Worm (Caenorhabditis elegans) whole organism, L1 larva: ENCODE results near the gene lsy-13.

ENCODE experiments used
- C16A3.4 ChIP-seq: fragments of 150-350 bp; optimal IDR thresholded peaks from 2 replicates; lab custom pipeline; 2014; ENCODE audit warnings: missing biosample characterization, missing genetic modification characterization
- F16B12.6 ChIP-seq: fragments of 150-350 bp; optimal IDR thresholded peaks from 2 replicates; lab custom pipeline; 2014; ENCODE audit warnings: missing biosample characterization, missing genetic modification characterization
- aha-1 ChIP-seq: fragments of 150-350 bp; optimal IDR thresholded peaks from 2 replicates; lab custom pipeline; 2014; ENCODE audit warnings: missing biosample characterization, missing genetic modification characterization
- aly-2 ChIP-seq: fragments of 150-350 bp; optimal IDR thresholded peaks from 2 replicates; lab custom pipeline; 2014; ENCODE audit warnings: missing biosample characterization, missing genetic modification characterization
- blmp-1 ChIP-seq: fragments of 150-350 bp; optimal IDR thresholded peaks from 2 replicates; lab custom pipeline; 2014; ENCODE audit warnings: missing biosample characterization, missing genetic modification characterization
- ceh-63 ChIP-seq: fragments of 200-800 bp; sonication (Bioruptor generic); optimal IDR thresholded peaks from 2 replicates; lab custom pipeline; 2018; ENCODE audit warnings: mild to moderate bottlenecking, missing genetic modification characterization, missing compliant biosample characterization
- ceh-8 ChIP-seq: fragments of 200-800 bp; sonication (Bioruptor generic); optimal IDR thresholded peaks from 2 replicates; lab custom pipeline; 2018; ENCODE audit warnings: mild to moderate bottlenecking, missing genetic modification characterization, moderate library complexity, missing compliant biosample characterization
- ceh-90 ChIP-seq: sonication (generic microtip); optimal IDR thresholded peaks from 2 replicates; lab custom pipeline; 2016; ENCODE audit warnings: missing genetic modification characterization, missing compliant biosample characterization
- ces-1 ChIP-seq: fragments of 150-350 bp; optimal IDR thresholded peaks from 2 replicates; lab custom pipeline; 2014; ENCODE audit warnings: missing biosample characterization, missing genetic modification reagents, missing genetic modification characterization
- dpl-1 ChIP-seq, 3 experiments: fragments of 150-350 bp in 2 of 3; sonication (generic microtip) in 1 of 3; optimal IDR thresholded peaks; 2 replicates each; lab custom pipeline; 2014 to 2017; ENCODE audit warnings: missing biosample characterization in 3 of 3, missing genetic modification characterization in 3 of 3, missing genetic modification reagents in 3 of 3
- efl-1 ChIP-seq, 4 experiments: fragments of 150-350 bp; optimal IDR thresholded peaks in 3 of 4; peaks in 1 of 4; 1 replicate in 1 of 4; 2 replicates in 3 of 4; lab custom pipeline; 2014; ENCODE audit warnings: missing biosample characterization in 2 of 4, missing genetic modification characterization in 2 of 4, missing genetic modification reagents in 2 of 4
- efl-3 ChIP-seq: fragments of 200-800 bp; sonication (Bioruptor generic); optimal IDR thresholded peaks from 2 replicates; lab custom pipeline; 2018; ENCODE audit warnings: mild to moderate bottlenecking, missing genetic modification characterization, missing compliant biosample characterization
- egl-13 ChIP-seq: sonication (generic microtip); optimal IDR thresholded peaks from 2 replicates; lab custom pipeline; 2016; ENCODE audit warnings: missing genotype, missing genetic modification reagents, missing genetic modification characterization, missing compliant biosample characterization
- egl-27 ChIP-seq, 2 experiments: fragments of 150-350 bp in 1 of 2; sonication (generic microtip); optimal IDR thresholded peaks; 3 replicates each; lab custom pipeline; 2017 to 2018; ENCODE audit warnings: missing biosample characterization in 2 of 2, missing genetic modification characterization in 2 of 2, missing genetic modification reagents in 2 of 2
- elt-3 ChIP-seq, 6 experiments: fragments of 150-350 bp in 1 of 6; sonication (generic microtip); optimal IDR thresholded peaks; 2 replicates each; lab custom pipeline; 2017 to 2018; ENCODE audit warnings: missing biosample characterization in 6 of 6, missing genetic modification characterization in 6 of 6, inconsistent platforms in 1 of 6
- fkh-10 ChIP-seq: sonication (generic microtip); optimal IDR thresholded peaks from 2 replicates; lab custom pipeline; 2017; ENCODE audit warnings: missing biosample characterization, missing genetic modification reagents, missing genetic modification characterization
- fkh-4 ChIP-seq: sonication (generic microtip); optimal IDR thresholded peaks from 2 replicates; lab custom pipeline; 2016; ENCODE audit warnings: missing compliant biosample characterization, missing genetic modification characterization, borderline replicate concordance
- fkh-8 ChIP-seq: sonication (generic microtip); optimal IDR thresholded peaks from 2 replicates; lab custom pipeline; 2016; ENCODE audit warnings: mild to moderate bottlenecking, missing genetic modification characterization, missing compliant biosample characterization
- grh-1 ChIP-seq: fragments of 200-800 bp; sonication (Bioruptor generic); IDR thresholded peaks from 2 replicates; pipeline ENCODE4 v1.3.6; 2022; ENCODE audit warnings: missing genetic modification reagents, missing genetic modification characterization, missing compliant biosample characterization
- hlh-17 ChIP-seq: fragments of 200-800 bp; sonication (Bioruptor generic); optimal IDR thresholded peaks from 2 replicates; lab custom pipeline; 2018; ENCODE audit warnings: missing genetic modification characterization, mild to moderate bottlenecking, missing compliant biosample characterization, moderate library complexity, borderline replicate concordance
- hpl-2 ChIP-seq: fragments of 150-350 bp; optimal IDR thresholded peaks from 2 replicates; lab custom pipeline; 2014; ENCODE audit warnings: missing biosample characterization, missing genetic modification reagents, missing genetic modification characterization
- irx-1 ChIP-seq: sonication (generic microtip); optimal IDR thresholded peaks from 2 replicates; lab custom pipeline; 2016; ENCODE audit warnings: missing genetic modification characterization, missing compliant biosample characterization
- jun-1 ChIP-seq: fragments of 150-350 bp; optimal IDR thresholded peaks from 2 replicates; lab custom pipeline; 2014; ENCODE audit warnings: missing biosample characterization, missing genetic modification reagents, missing genetic modification characterization
- lin-14 ChIP-seq: fragments of 200-800 bp; sonication (Bioruptor generic); optimal IDR thresholded peaks from 2 replicates; lab custom pipeline; 2018; ENCODE audit warnings: mild to moderate bottlenecking, missing genetic modification characterization, moderate library complexity, missing compliant biosample characterization
- lsy-2 ChIP-seq, 2 experiments: fragments of 150-350 bp; optimal IDR thresholded peaks; 2 replicates each; lab custom pipeline; 2014; ENCODE audit warnings: missing biosample characterization in 2 of 2, missing genetic modification characterization in 2 of 2
- mab-9 ChIP-seq: fragments of 200-800 bp; sonication (Bioruptor generic); IDR thresholded peaks from 2 replicates; pipeline ENCODE4 v1.3.6; 2022; ENCODE audit warnings: missing genetic modification reagents, missing genetic modification characterization, missing compliant biosample characterization
- mdl-1 ChIP-seq, 2 experiments: fragments of 150-350 bp; optimal IDR thresholded peaks; 2 replicates each; lab custom pipeline; 2014 to 2017; ENCODE audit warnings: missing biosample characterization in 2 of 2, missing genetic modification characterization in 2 of 2, inconsistent platforms in 1 of 2
- mep-1 ChIP-seq: fragments of 150-350 bp; optimal IDR thresholded peaks from 2 replicates; lab custom pipeline; 2014; ENCODE audit warnings: missing biosample characterization, missing genetic modification characterization
- nhr-12 ChIP-seq: sonication (generic microtip); optimal IDR thresholded peaks from 2 replicates; lab custom pipeline; 2017; ENCODE audit warnings: missing biosample characterization, missing genetic modification characterization
- nhr-20 ChIP-seq: sonication (generic microtip); optimal IDR thresholded peaks from 2 replicates; lab custom pipeline; 2016; ENCODE audit warnings: mild to moderate bottlenecking, missing genetic modification characterization, missing compliant biosample characterization
- nhr-237 ChIP-seq: fragments of 150-350 bp; optimal IDR thresholded peaks from 2 replicates; lab custom pipeline; 2014; ENCODE audit warnings: missing biosample characterization, missing genetic modification characterization
- nhr-28 ChIP-seq: fragments of 150-350 bp; optimal IDR thresholded peaks from 2 replicates; lab custom pipeline; 2014; ENCODE audit warnings: missing biosample characterization, missing genetic modification characterization
- nhr-47 ChIP-seq: sonication (generic microtip); optimal IDR thresholded peaks from 2 replicates; lab custom pipeline; 2016; ENCODE audit warnings: mild to moderate bottlenecking, missing genetic modification characterization, moderate library complexity, missing compliant biosample characterization
- nhr-76 ChIP-seq: sonication (generic microtip); optimal IDR thresholded peaks from 2 replicates; lab custom pipeline; 2017; ENCODE audit warnings: missing biosample characterization, missing genetic modification characterization
- nhr-77 ChIP-seq: fragments of 150-350 bp; optimal IDR thresholded peaks from 2 replicates; lab custom pipeline; 2014; ENCODE audit warnings: missing biosample characterization, missing genetic modification characterization
- nhr-84 ChIP-seq: sonication (generic microtip); optimal IDR thresholded peaks from 2 replicates; lab custom pipeline; 2017; ENCODE audit warnings: missing biosample characterization, missing genetic modification characterization
- nhr-85 ChIP-seq: sonication (generic microtip); peaks from one replicate; lab custom pipeline; 2016; ENCODE audit warnings: missing genetic modification characterization, inconsistent platforms, missing compliant biosample characterization
- nhr-90 ChIP-seq: sonication (generic microtip); optimal IDR thresholded peaks from 2 replicates; lab custom pipeline; 2016; ENCODE audit warnings: mild to moderate bottlenecking, missing genetic modification characterization, missing compliant biosample characterization; ENCODE audit not compliant: poor library complexity
- pax-3 ChIP-seq: fragments of 200-800 bp; sonication (Bioruptor generic); optimal IDR thresholded peaks from 2 replicates; lab custom pipeline; 2018; ENCODE audit warnings: mild to moderate bottlenecking, missing genetic modification characterization, moderate library complexity, missing compliant biosample characterization
- pqm-1 ChIP-seq: sonication (generic microtip); optimal IDR thresholded peaks from 3 replicates; lab custom pipeline; 2017; ENCODE audit warnings: missing biosample characterization, missing genetic modification characterization
- rnt-1 ChIP-seq: sonication (generic microtip); optimal IDR thresholded peaks from 2 replicates; lab custom pipeline; 2016; ENCODE audit warnings: mild to moderate bottlenecking, missing genetic modification characterization, moderate library complexity, missing compliant biosample characterization
- skn-1 ChIP-seq: fragments of 150-350 bp; optimal IDR thresholded peaks from 2 replicates; lab custom pipeline; 2014; ENCODE audit warnings: missing biosample characterization, missing genetic modification characterization
- snu-23 ChIP-seq: sonication (generic microtip); optimal IDR thresholded peaks from 2 replicates; lab custom pipeline; 2016; ENCODE audit warnings: missing genetic modification characterization, missing compliant biosample characterization
- sup-37 ChIP-seq: fragments of 200-800 bp; sonication (Bioruptor generic); optimal IDR thresholded peaks from 2 replicates; lab custom pipeline; 2018; ENCODE audit warnings: mild to moderate bottlenecking, missing genetic modification characterization, missing compliant biosample characterization
- swsn-7 ChIP-seq: sonication (generic microtip); optimal IDR thresholded peaks from 2 replicates; lab custom pipeline; 2016; ENCODE audit warnings: missing genetic modification characterization, missing compliant biosample characterization
- unc-30 ChIP-seq: sonication (generic microtip); optimal IDR thresholded peaks from 2 replicates; lab custom pipeline; 2017; ENCODE audit warnings: missing biosample characterization, missing genetic modification characterization
- unc-86 ChIP-seq: sonication (generic microtip); optimal IDR thresholded peaks from 2 replicates; lab custom pipeline; 2016; ENCODE audit warnings: missing genetic modification characterization, missing compliant biosample characterization
- vab-15 ChIP-seq: sonication (generic microtip); optimal IDR thresholded peaks from 2 replicates; lab custom pipeline; 2017; ENCODE audit warnings: missing genotype, mild to moderate bottlenecking, missing genetic modification characterization, missing compliant biosample characterization
- xbp-1 ChIP-seq: sonication (generic microtip); optimal IDR thresholded peaks from 2 replicates; lab custom pipeline; 2016; ENCODE audit warnings: missing genetic modification characterization, missing compliant biosample characterization
- ztf-4 ChIP-seq: fragments of 150-350 bp; optimal IDR thresholded peaks from 2 replicates; lab custom pipeline; 2014; ENCODE audit warnings: missing biosample characterization, missing genetic modification characterization

Gene lsy-13

ce11 chrIV:16863431-16863895 lies at the start of gene lsy-13, which contains the start of gene mel-46 (continued):
- no peak for TF ChIP-seq mdl-1 (tag; optimal IDR thresholded peaks at IDR 0.05; lab: Kevin White, UChicago)
- no peak for TF ChIP-seq fkh-4 (tag; lab: Kevin White, UChicago)
- no peak for TF ChIP-seq ceh-8 (GFP tag; lab: Kevin White, UChicago)
- TF ChIP-seq unc-30 (tag; lab: Kevin White, UChicago), result no peak
- peak; percentile 6 for TF ChIP-seq F16B12.6
- TF ChIP-seq mab-9 (GFP tag; lab: Robert Waterston, UW), result no peak
- TF ChIP-seq rnt-1 (tag; lab: Kevin White, UChicago), result no peak
- TF ChIP-seq nhr-237, result no peak
- no peak for TF ChIP-seq ztf-4 (tag; lab: Kevin White, UChicago)
- TF ChIP-seq ceh-90 (tag; lab: Kevin White, UChicago), result no peak
- no peak for TF ChIP-seq pqm-1
- no peak for TF ChIP-seq nhr-76
- no peak for TF ChIP-seq fkh-10
- TF ChIP-seq hlh-17, result no peak
- no peak for TF ChIP-seq ces-1
- TF ChIP-seq dpl-1 (GFP tag; optimal IDR thresholded peaks at IDR 0.05; lab: Kevin White, UChicago), result peak; percentile 25 to 49 (median 37)
- no peak for TF ChIP-seq hpl-2
- no peak for TF ChIP-seq vab-15
- no peak for TF ChIP-seq grh-1 (GFP tag; lab: Robert Waterston, UW)
- no peak for TF ChIP-seq egl-13 (tag; lab: Kevin White, UChicago)
- TF ChIP-seq nhr-84 (tag; lab: Kevin White, UChicago), result no peak
- peak; percentile 20 for TF ChIP-seq blmp-1
- no peak for TF ChIP-seq nhr-85
- TF ChIP-seq nhr-20 (tag; lab: Kevin White, UChicago), result no peak
- TF ChIP-seq sup-37 (GFP tag; lab: Kevin White, UChicago), result no peak
- TF ChIP-seq nhr-28 (tag; lab: Kevin White, UChicago), result no peak
- no peak for TF ChIP-seq ceh-63 (GFP tag; lab: Kevin White, UChicago)
- no peak for TF ChIP-seq irx-1 (tag; lab: Kevin White, UChicago)
- no peak for TF ChIP-seq nhr-77 (tag; lab: Kevin White, UChicago)
- TF ChIP-seq egl-27 (tag; optimal IDR thresholded peaks at IDR 0.05; lab: Kevin White, UChicago), result no peak
- no peak for TF ChIP-seq lin-14 (GFP tag; lab: Kevin White, UChicago)

ce11 chrIV:16822529-16822928 lies 41.1 kb upstream of the lsy-13 start, which contains the start of gene Y116A8A.4:
Gene Y116A8A.4, plus strand, starts transcription at chrIV:16822829.
- TF ChIP-seq swsn-7 (tag; lab: Kevin White, UChicago) (no peak), unc-86 (tag; lab: Kevin White, UChicago) (no peak), fkh-8 (no peak), nhr-47 (tag; lab: Kevin White, UChicago) (no peak), lsy-2 (tag; optimal IDR thresholded peaks at IDR 0.05; lab: Kevin White, UChicago) (no peak), fkh-4 (tag; lab: Kevin White, UChicago) (no peak), jun-1 (no peak), elt-3 (tag; optimal IDR thresholded peaks at IDR 0.05; lab: Kevin White, UChicago) (no peak), skn-1 (tag; lab: Kevin White, UChicago) (no peak), efl-3 (GFP tag; lab: Kevin White, UChicago) (no peak)
- TF ChIP-seq, all 84 proteins: peak for 0

- TF ChIP-seq xbp-1 (no peak), pax-3 (tag; lab: Kevin White, UChicago) (no peak), egl-27 (tag; optimal IDR thresholded peaks at IDR 0.05; lab: Kevin White, UChicago) (no peak), nhr-76 (no peak), hlh-17 (no peak), aha-1 (tag; lab: Kevin White, UChicago) (no peak), nhr-90 (tag; lab: Kevin White, UChicago) (no peak), nhr-12 (tag; lab: Kevin White, UChicago) (no peak), blmp-1 (no peak), C16A3.4 (no peak), fkh-4 (tag; lab: Kevin White, UChicago) (no peak), efl-1 (optimal IDR thresholded peaks at IDR 0.05; lab: Kevin White, UChicago) (no peak), efl-1 (GFP tag; optimal IDR thresholded peaks at IDR 0.05 in 1 of 2; lab: Kevin White, UChicago) (no peak), nhr-237 (no peak), snu-23 (no peak), mep-1 (tag; lab: Kevin White, UChicago) (no peak), sup-37 (GFP tag; lab: Kevin White, UChicago) (no peak), aly-2 (tag; lab: Kevin White, UChicago) (no peak), fkh-10 (no peak), skn-1 (tag; lab: Kevin White, UChicago) (no peak)
Measured at ce11 chrIV:16828698-16829097, 35.0 kb upstream of the lsy-13 start, which contains the start of gene Y116A8A.6. Gene Y116A8A.6, minus strand, starts transcription at chrIV:16828798.
